Worm (Caenorhabditis elegans) whole organism, L1 larva: ENCODE results near the gene E02H4.6.

Experiments
- Y116A8C.19 ChIP-seq: sonication (generic microtip); optimal IDR thresholded peaks from 2 replicates; lab custom pipeline; 2016; ENCODE audit warnings: missing compliant biosample characterization, missing genetic modification characterization, borderline replicate concordance
- blmp-1 ChIP-seq: fragments of 150-350 bp; optimal IDR thresholded peaks from 2 replicates; lab custom pipeline; 2014; ENCODE audit warnings: missing biosample characterization, missing genetic modification characterization
- nhr-77 ChIP-seq: fragments of 150-350 bp; optimal IDR thresholded peaks from 2 replicates; lab custom pipeline; 2014; ENCODE audit warnings: missing biosample characterization, missing genetic modification characterization
- nhr-84 ChIP-seq: sonication (generic microtip); optimal IDR thresholded peaks from 2 replicates; lab custom pipeline; 2017; ENCODE audit warnings: missing biosample characterization, missing genetic modification characterization
- skn-1 ChIP-seq: fragments of 150-350 bp; optimal IDR thresholded peaks from 2 replicates; lab custom pipeline; 2014; ENCODE audit warnings: missing biosample characterization, missing genetic modification characterization
- unc-62 ChIP-seq: fragments of 150-350 bp; optimal IDR thresholded peaks from 2 replicates; lab custom pipeline; 2014; ENCODE audit warnings: missing biosample characterization, missing genetic modification reagents, missing genetic modification characterization
- unc-86 ChIP-seq: sonication (generic microtip); optimal IDR thresholded peaks from 2 replicates; lab custom pipeline; 2016; ENCODE audit warnings: missing genetic modification characterization, missing compliant biosample characterization

ce11 chrX:14297209-14297608, 45.3 kb upstream of the E02H4.6 start:
- TF ChIP-seq nhr-77 (tag; lab: Kevin White, UChicago) (peak; percentile 45), Y116A8C.19 (no peak), unc-86 (tag; lab: Kevin White, UChicago) (peak; percentile 49), nhr-84 (no peak), skn-1 (tag; lab: Kevin White, UChicago) (peak; percentile 33), unc-62 (no peak), blmp-1 (tag; lab: Kevin White, UChicago) (no peak)
